Worm (Caenorhabditis elegans) whole organism, early embryonic: ENCODE measurements around the gene sru-1.

Source experiments
- B0310.2 ChIP-seq: sonication (generic microtip); optimal IDR thresholded peaks from 2 replicates; lab custom pipeline; 2016; ENCODE audit warnings: mild to moderate bottlenecking, missing genetic modification characterization, missing compliant biosample characterization
- F13C5.2 ChIP-seq: sonication (generic microtip); optimal IDR thresholded peaks from 2 replicates; lab custom pipeline; 2017; ENCODE audit warnings: mild to moderate bottlenecking, missing genetic modification characterization, inconsistent platforms, missing compliant biosample characterization
- ama-1 ChIP-seq: fragments of 150-350 bp; optimal IDR thresholded peaks from 2 replicates; lab custom pipeline; 2014
- ceh-13 ChIP-seq: fragments of 200-800 bp; sonication (Bioruptor generic); optimal IDR thresholded peaks from 2 replicates; lab custom pipeline; 2018; ENCODE audit warnings: mild to moderate bottlenecking, missing genetic modification characterization, missing compliant biosample characterization
- ceh-36 ChIP-seq: sonication (generic microtip); optimal IDR thresholded peaks from 2 replicates; lab custom pipeline; 2016; ENCODE audit warnings: missing genetic modification characterization, inconsistent platforms, missing compliant biosample characterization
- flt-1 ChIP-seq: fragments of 200-800 bp; sonication (Bioruptor generic); IDR thresholded peaks from 2 replicates; pipeline ENCODE4 v1.3.6; 2022; ENCODE audit warnings: missing genetic modification characterization, missing compliant biosample characterization
- hnd-1 ChIP-seq: sonication (generic microtip); optimal IDR thresholded peaks from 2 replicates; lab custom pipeline; 2016; ENCODE audit warnings: missing genetic modification characterization, missing compliant biosample characterization
- pes-1 ChIP-seq: fragments of 200-800 bp; sonication (Bioruptor generic); IDR thresholded peaks from 2 replicates; pipeline ENCODE4 v1.3.6; 2022; ENCODE audit warnings: missing genetic modification reagents, missing genetic modification characterization, missing compliant biosample characterization
- scrt-1 ChIP-seq: fragments of 200-800 bp; sonication (Bioruptor generic); IDR thresholded peaks from 2 replicates; pipeline ENCODE4 v1.3.6; 2022; ENCODE audit warnings: missing genetic modification characterization, missing compliant biosample characterization
- tbx-11 ChIP-seq: fragments of 200-800 bp; sonication (Bioruptor generic); IDR thresholded peaks from 2 replicates; pipeline ENCODE4 v1.3.6; 2022; ENCODE audit warnings: missing genetic modification characterization, missing compliant biosample characterization
- tra-4 ChIP-seq: sonication (generic microtip); optimal IDR thresholded peaks from 2 replicates; lab custom pipeline; 2017; ENCODE audit warnings: missing genetic modification characterization, missing compliant biosample characterization

DNA sequence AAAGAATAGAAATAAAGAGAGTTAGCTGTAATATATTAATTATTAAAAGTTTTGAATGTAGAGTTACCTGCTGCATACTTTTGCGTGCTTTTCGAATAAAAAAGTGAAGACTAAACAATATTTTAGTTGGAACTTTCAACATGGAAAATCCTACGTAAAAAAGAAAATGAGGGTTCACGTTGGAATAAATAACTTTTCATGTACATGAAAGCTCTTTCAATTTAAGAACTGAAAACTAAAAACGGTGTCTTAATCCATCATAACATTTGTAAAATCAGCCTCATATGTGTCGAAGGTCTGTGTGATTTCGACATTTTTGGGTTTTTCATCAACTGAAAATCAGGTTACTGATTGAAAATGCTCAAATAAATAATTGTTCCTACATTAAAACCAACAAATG is 17.8 kb downstream of the sru-1 start, which contains the start of gene ttr-9:
- no peak for TF ChIP-seq pes-1 (GFP tag; lab: Robert Waterston, UW)
- no peak for TF ChIP-seq ama-1 (lab: Kevin White, UChicago)
- TF ChIP-seq tbx-11 (GFP tag; lab: Robert Waterston, UW), result no peak
- TF ChIP-seq ceh-36, result no peak
- TF ChIP-seq B0310.2, result no peak
- TF ChIP-seq flt-1, result no peak
- no peak for TF ChIP-seq F13C5.2
- no peak for TF ChIP-seq ceh-13 (GFP tag; lab: Kevin White, UChicago)
- no peak for TF ChIP-seq scrt-1 (GFP tag; lab: Robert Waterston, UW)
- no peak for TF ChIP-seq tra-4
- TF ChIP-seq hnd-1, result no peak
